Fruit fly (Drosophila melanogaster): ENCODE data around the gene Pitslre.

Gene Pitslre

DNA sequence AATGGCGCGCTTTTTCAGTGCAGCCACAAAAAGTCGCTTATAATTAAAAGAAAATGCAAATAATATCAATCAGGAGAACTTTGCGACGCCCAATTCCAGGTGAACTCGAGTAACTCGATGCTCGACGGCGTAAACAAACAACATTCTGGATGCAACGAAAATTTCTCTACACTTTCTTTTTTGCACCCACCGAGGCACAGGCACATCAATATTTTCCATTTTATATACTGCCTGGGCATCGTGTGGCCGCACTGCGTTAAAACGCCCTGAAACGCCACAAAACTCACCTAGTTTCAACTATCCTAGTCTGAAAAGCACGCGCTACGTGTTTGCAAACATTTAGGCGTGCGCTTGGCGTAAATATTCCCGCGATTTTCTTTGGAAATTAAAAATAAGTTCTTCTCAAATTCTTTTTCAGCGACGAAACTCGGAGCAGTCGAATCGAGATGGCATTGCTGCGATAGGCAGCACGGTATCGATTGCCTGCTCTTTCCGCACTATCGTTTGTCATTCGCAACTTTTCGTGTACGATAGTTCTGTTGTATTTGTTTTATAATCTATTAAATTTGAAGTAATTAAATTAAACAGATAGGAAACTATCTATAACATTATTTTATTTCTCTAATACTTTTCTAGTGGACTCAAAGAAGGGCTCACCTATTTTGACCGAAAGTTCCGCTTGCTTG lies 14.6 kb downstream of the Pitslre start, which contains the start of gene Pcif1 (continued):
- TF ChIP-seq CG11695 (GFP tag; IDR thresholded peaks at IDR 0.05) = no peak
- TF ChIP-seq lola (GFP tag; optimal IDR thresholded peaks at IDR 0.05) = no peak
- peak; percentile 47 for TF ChIP-seq CG33557 (GFP tag; optimal IDR thresholded peaks at IDR 0.05)
- no peak for TF ChIP-seq CG7556 (GFP tag; optimal IDR thresholded peaks at IDR 0.05)
- TF ChIP-seq nom (GFP tag; optimal IDR thresholded peaks at IDR 0.05) = peak; percentile 39
- TF ChIP-seq tgo (GFP tag; IDR thresholded peaks at IDR 0.05) = no peak
- no peak for TF ChIP-seq Neu2 (GFP tag; optimal IDR thresholded peaks at IDR 0.05; ENCODE audit: borderline replicate concordance)
- TF ChIP-seq Sox100B (GFP tag; optimal IDR thresholded peaks at IDR 0.05) = peak; percentile 3
- TF ChIP-seq org-1 (GFP tag; optimal IDR thresholded peaks at IDR 0.05) = no peak
- no peak for TF ChIP-seq CG14667 (GFP tag; IDR thresholded peaks at IDR 0.05)
- no peak for TF ChIP-seq CG10366 (GFP tag; IDR thresholded peaks at IDR 0.05)
- no peak for TF ChIP-seq CG1233 (GFP tag; optimal IDR thresholded peaks at IDR 0.05)
- peak; percentile 99 for TF ChIP-seq zen2 (GFP tag; IDR thresholded peaks at IDR 0.05; ENCODE audit: partially characterized antibody)
- no peak for TF ChIP-seq CG18764 (GFP tag; optimal IDR thresholded peaks at IDR 0.05)
- TF ChIP-seq C15 (GFP tag; IDR thresholded peaks at IDR 0.05) = no peak
- no peak for TF ChIP-seq tll (GFP tag; optimal IDR thresholded peaks at IDR 0.05)
- peak; percentile 19 for TF ChIP-seq bigmax (GFP tag; optimal IDR thresholded peaks at IDR 0.05)
- TF ChIP-seq Trl (optimal IDR thresholded peaks at IDR 0.05) = no peak
- TF ChIP-seq Trl (GFP tag; optimal IDR thresholded peaks at IDR 0.05) = no peak
- TF ChIP-seq CG14965 (GFP tag; optimal IDR thresholded peaks at IDR 0.05; ENCODE audit: borderline replicate concordance) = no peak
- TF ChIP-seq sna (GFP tag; IDR thresholded peaks at IDR 0.05; ENCODE audit: partially characterized antibody) = peak; percentile 97
- TF ChIP-seq Abd-B (GFP tag; optimal IDR thresholded peaks at IDR 0.05) = no peak
- peak; percentile 18; the same call in 1 of the 2 replicates for TF ChIP-seq Xrp1 (GFP tag; IDR thresholded peaks at IDR 0.05)
- TF ChIP-seq crp (GFP tag; optimal IDR thresholded peaks at IDR 0.05) = no peak
- no peak for TF ChIP-seq ttk (GFP tag; IDR thresholded peaks at IDR 0.05)
- no peak for TF ChIP-seq Drgx (GFP tag; IDR thresholded peaks at IDR 0.05)
- TF ChIP-seq jing (GFP tag; optimal IDR thresholded peaks at IDR 0.05) = no peak
- TF ChIP-seq Doc3 (GFP tag; IDR thresholded peaks at IDR 0.05; ENCODE audit: partially characterized antibody) = peak; percentile 98
- no peak for TF ChIP-seq dati (GFP tag; IDR thresholded peaks at IDR 0.05)
- TF ChIP-seq prd (optimal IDR thresholded peaks at IDR 0.05) = no peak
- TF ChIP-seq prd (GFP tag; IDR thresholded peaks at IDR 0.05) = no peak
- TF ChIP-seq mld (GFP tag; IDR thresholded peaks at IDR 0.05; ENCODE audit: partially characterized antibody) = peak; percentile 100
- no peak for TF ChIP-seq twi (tag; optimal IDR thresholded peaks at IDR 0.05)
- TF ChIP-seq slbo (GFP tag; IDR thresholded peaks at IDR 0.05) = peak; percentile 56
- TF ChIP-seq trh (GFP tag; optimal IDR thresholded peaks at IDR 0.05) = no peak
- no peak for TF ChIP-seq CG1647 (GFP tag; optimal IDR thresholded peaks at IDR 0.05)
- TF ChIP-seq CG7928 (GFP tag; optimal IDR thresholded peaks at IDR 0.05) = no peak
- TF ChIP-seq en (GFP tag; optimal IDR thresholded peaks at IDR 0.05) = no peak
- no peak for TF ChIP-seq Kr (GFP tag; optimal IDR thresholded peaks at IDR 0.05)
- TF ChIP-seq CG8765 (GFP tag; IDR thresholded peaks at IDR 0.05) = 0 out of 2 replicates have a peak, but pooled peaks have one; percentile 9
- TF ChIP-seq pb (GFP tag; optimal IDR thresholded peaks at IDR 0.05) = no peak
- TF ChIP-seq grn (GFP tag; optimal IDR thresholded peaks at IDR 0.05) = no peak
- no peak for TF ChIP-seq fd3F (GFP tag; optimal IDR thresholded peaks at IDR 0.05)
- TF ChIP-seq YL-1 (GFP tag; optimal IDR thresholded peaks at IDR 0.05) = peak; percentile 62
- TF ChIP-seq Awh (GFP tag; IDR thresholded peaks at IDR 0.05) = no peak
- no peak for TF ChIP-seq CG11560 (tag; IDR thresholded peaks at IDR 0.05)
- peak; percentile 99 for TF ChIP-seq ato (GFP tag; IDR thresholded peaks at IDR 0.05; ENCODE audit: partially characterized antibody)
- peak; percentile 99 for TF ChIP-seq CG16813 (GFP tag; IDR thresholded peaks at IDR 0.05; ENCODE audit: partially characterized antibody)
- TF ChIP-seq so (GFP tag; IDR thresholded peaks at IDR 0.05) = no peak
- no peak for TF ChIP-seq klu (GFP tag; IDR thresholded peaks at IDR 0.05)

Measured in whole organism, embryonic.